Worm (Caenorhabditis elegans) whole organism, L4/young adult: Measurements from ENCODE around the gene C38D9.8.

ENCODE experiments used
- W03F9.2 ChIP-seq: fragments of 150-350 bp; optimal IDR thresholded peaks from 2 replicates; lab custom pipeline; 2014; ENCODE audit warnings: missing biosample characterization, missing genetic modification characterization
- dao-5 ChIP-seq: sonication (generic microtip); optimal IDR thresholded peaks from 2 replicates; lab custom pipeline; 2016; ENCODE audit warnings: missing genotype, missing genetic modification characterization, moderate library complexity, missing compliant biosample characterization
- him-1 ChIP-seq: sonication (generic microtip); optimal IDR thresholded peaks from 2 replicates; lab custom pipeline; 2016; ENCODE audit warnings: missing genotype, missing genetic modification reagents, missing genetic modification characterization, missing compliant biosample characterization

Gene C38D9.8

ce11 chrV:17542304-17542703, 10.4 kb downstream of the C38D9.8 start:
- no peak for TF ChIP-seq dao-5 (tag; lab: Kevin White, UChicago)
- no peak for TF ChIP-seq him-1 (tag; lab: Kevin White, UChicago)
- no peak for TF ChIP-seq W03F9.2 (tag; lab: Kevin White, UChicago)

- TF ChIP-seq W03F9.2 (tag; lab: Kevin White, UChicago), result no peak
- TF ChIP-seq him-1 (tag; lab: Kevin White, UChicago), result no peak
- no peak for TF ChIP-seq dao-5 (tag; lab: Kevin White, UChicago)
Observed at ce11 chrV:17540295-17540694, 12.4 kb downstream of the C38D9.8 start, which contains the start of gene srz-25. Gene srz-25 (plus strand): TSS chrV:17540595.

ce11 chrV:17539289-17539688, 13.4 kb downstream of the C38D9.8 start:
- no peak for TF ChIP-seq dao-5 (tag; lab: Kevin White, UChicago)
- no peak for TF ChIP-seq W03F9.2 (tag; lab: Kevin White, UChicago)
- TF ChIP-seq him-1 (tag; lab: Kevin White, UChicago), result no peak

ce11 chrV:17538279-17538896, 14.3 kb downstream of the C38D9.8 start, which contains the start of gene C18D4.6:
Gene C18D4.6 (minus strand): TSS chrV:17538375.
- TF ChIP-seq him-1 (tag; lab: Kevin White, UChicago), result no peak
- TF ChIP-seq W03F9.2 (tag; lab: Kevin White, UChicago), result no peak
- no peak for TF ChIP-seq dao-5 (tag; lab: Kevin White, UChicago)

ce11 chrV:17533200-17533599, 19.5 kb downstream of the C38D9.8 start:
- TF ChIP-seq him-1 (tag; lab: Kevin White, UChicago), result no peak
- TF ChIP-seq dao-5 (tag; lab: Kevin White, UChicago), result no peak
- no peak for TF ChIP-seq W03F9.2 (tag; lab: Kevin White, UChicago)

DNA sequence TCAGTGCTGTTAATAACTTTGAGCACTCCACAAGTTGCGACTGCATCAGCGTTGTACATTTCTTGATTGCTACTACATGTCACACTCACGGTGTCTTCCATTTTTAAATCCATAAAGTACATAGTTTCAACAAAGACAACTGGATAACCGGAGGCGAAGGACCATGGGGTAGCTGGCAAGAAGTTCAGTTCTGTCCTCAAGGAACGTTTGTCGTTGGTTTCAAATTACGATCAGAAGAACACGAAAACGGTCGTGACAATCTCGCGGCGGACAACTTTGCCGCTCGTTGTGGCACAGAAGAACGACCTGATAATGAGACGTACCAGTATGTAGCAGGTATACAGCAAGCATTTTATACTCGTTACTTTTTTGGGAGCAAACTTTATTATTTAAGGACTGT, 20.0 kb downstream of the C38D9.8 start, which contains the start of gene C18D4.3:
Gene C18D4.3, minus strand, starts transcription at position 101 of the 400 bp plus-strand sequence.
- TF ChIP-seq W03F9.2 (tag; lab: Kevin White, UChicago) (no peak), dao-5 (tag; lab: Kevin White, UChicago) (no peak), him-1 (tag; lab: Kevin White, UChicago) (no peak)

ce11 chrV:17531410-17531809, 21.2 kb downstream of the C38D9.8 start, which contains the start of gene C18D4.4:
Gene C18D4.4 (minus strand): TSS chrV:17531510.
- no peak for TF ChIP-seq W03F9.2 (tag; lab: Kevin White, UChicago)
- no peak for TF ChIP-seq dao-5 (tag; lab: Kevin White, UChicago)
- no peak for TF ChIP-seq him-1 (tag; lab: Kevin White, UChicago)

DNA sequence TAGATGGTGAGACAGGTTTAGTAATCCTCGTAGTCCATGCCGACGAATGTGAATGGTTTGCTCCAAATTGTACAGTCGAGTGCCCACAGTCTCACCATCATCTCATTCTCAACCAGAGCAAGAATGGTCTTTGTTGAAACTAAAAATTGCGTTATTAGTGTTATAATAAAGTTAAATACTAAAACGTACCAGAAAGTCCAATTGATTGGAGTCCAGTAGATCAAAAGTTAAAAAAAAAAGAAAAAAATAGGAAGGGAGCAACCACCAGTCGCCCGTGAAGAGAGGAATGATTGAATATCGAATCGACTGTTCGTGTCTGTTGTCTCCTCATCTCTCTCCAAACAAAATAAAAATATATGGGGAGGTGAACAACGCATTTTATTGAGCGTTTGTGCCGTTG, 22.2 kb downstream of the C38D9.8 start, which contains the start of gene C18D4.12:
Gene C18D4.12, minus strand, starts transcription at position 101 of the 400 bp plus-strand sequence.
- no peak for TF ChIP-seq him-1 (tag; lab: Kevin White, UChicago)
- TF ChIP-seq W03F9.2 (tag; lab: Kevin White, UChicago), result no peak
- TF ChIP-seq dao-5 (tag; lab: Kevin White, UChicago), result no peak

DNA sequence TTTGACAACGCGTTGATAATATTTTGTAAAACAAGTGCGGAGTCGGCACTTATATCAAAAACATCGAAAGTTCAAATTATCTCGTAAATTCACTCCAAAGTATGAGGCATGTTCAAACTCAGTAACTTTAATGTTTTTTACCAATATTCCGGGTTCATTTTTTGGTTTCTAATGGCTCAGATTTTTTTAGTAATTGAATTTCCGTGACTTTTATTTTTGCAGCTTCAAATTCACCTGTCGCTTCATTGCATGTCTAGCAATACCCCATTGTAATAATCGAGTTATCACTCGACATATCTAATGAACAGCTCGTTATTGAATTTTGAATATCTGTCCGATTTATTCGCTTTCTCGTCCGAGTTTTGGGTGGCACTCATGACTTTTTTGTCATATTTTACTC, 24.9 kb downstream of the C38D9.8 start, which contains the start of gene srz-90:
Gene srz-90, plus strand, starts transcription at position 301 of the 400 bp plus-strand sequence.
- TF ChIP-seq W03F9.2 (tag; lab: Kevin White, UChicago) (no peak), dao-5 (tag; lab: Kevin White, UChicago) (no peak), him-1 (tag; lab: Kevin White, UChicago) (no peak)

- no peak for TF ChIP-seq him-1 (tag; lab: Kevin White, UChicago)
- TF ChIP-seq W03F9.2 (tag; lab: Kevin White, UChicago), result no peak
- TF ChIP-seq dao-5 (tag; lab: Kevin White, UChicago), result no peak
Observed at ce11 chrV:17520735-17521134, 31.9 kb downstream of the C38D9.8 start, which contains the start of gene fbxa-136. Gene fbxa-136 (plus strand): TSS chrV:17521035.

- TF ChIP-seq dao-5 (tag; lab: Kevin White, UChicago) (no peak), him-1 (tag; lab: Kevin White, UChicago) (no peak), W03F9.2 (tag; lab: Kevin White, UChicago) (no peak)
Observed at ce11 chrV:17513831-17514230, 38.8 kb downstream of the C38D9.8 start.

ce11 chrV:17512763-17513162, 39.9 kb downstream of the C38D9.8 start:
- TF ChIP-seq dao-5 (tag; lab: Kevin White, UChicago) (no peak), him-1 (tag; lab: Kevin White, UChicago) (no peak)

- TF ChIP-seq W03F9.2 (tag; lab: Kevin White, UChicago), result no peak
- no peak for TF ChIP-seq dao-5 (tag; lab: Kevin White, UChicago)
- no peak for TF ChIP-seq him-1 (tag; lab: Kevin White, UChicago)
Observed at ce11 chrV:17508493-17508892, 44.2 kb downstream of the C38D9.8 start, which contains the start of gene srw-32. Gene srw-32 (plus strand): TSS chrV:17508793.

- TF ChIP-seq dao-5 (tag; lab: Kevin White, UChicago) (no peak), him-1 (tag; lab: Kevin White, UChicago) (no peak), W03F9.2 (tag; lab: Kevin White, UChicago) (no peak)
Observed at ce11 chrV:17506289-17506688, 46.4 kb downstream of the C38D9.8 start, which contains the start of gene srw-31. Gene srw-31 (plus strand): TSS chrV:17506589.
